Fruit fly (Drosophila melanogaster) whole organism, prepupa: Measurements from ENCODE around the gene CG13679.

ENCODE experiments used
- Blimp-1 ChIP-seq: fragments of 200-800 bp; sonication (Bioruptor generic); optimal IDR thresholded peaks from 3 replicates; lab custom pipeline; 2017; ENCODE audit warnings: missing biosample characterization, missing genetic modification characterization, mild to moderate bottlenecking, moderate library complexity, missing genetic modification reagents
- CG10631 ChIP-seq: fragments of 200-800 bp; sonication (Bioruptor generic); optimal IDR thresholded peaks from 2 replicates; lab custom pipeline; 2016; ENCODE audit warnings: missing biosample characterization, missing genetic modification characterization
- CG10669 ChIP-seq: fragments of 200-800 bp; sonication (Bioruptor generic); optimal IDR thresholded peaks from 3 replicates; lab custom pipeline; 2018; ENCODE audit warnings: missing biosample characterization, mild to moderate bottlenecking, missing genetic modification characterization, moderate library complexity
- CG11294 ChIP-seq: fragments of 200-800 bp; sonication (Bioruptor generic); IDR thresholded peaks from 2 replicates; pipeline ENCODE4 v1.3.6; 2022; ENCODE audit warnings: missing biosample characterization, missing genetic modification characterization
- CG11762 ChIP-seq: fragments of 200-800 bp; sonication (Bioruptor generic); optimal IDR thresholded peaks from 3 replicates; lab custom pipeline; 2016; ENCODE audit warnings: missing biosample characterization, missing genetic modification characterization; ENCODE audit not compliant: insufficient read depth
- CG11902 ChIP-seq: fragments of 200-800 bp; sonication (Bioruptor generic); optimal IDR thresholded peaks from 3 replicates; lab custom pipeline; 2016; ENCODE audit warnings: missing biosample characterization, missing genetic modification characterization
- CG16779 ChIP-seq: fragments of 200-800 bp; sonication (Bioruptor generic); optimal IDR thresholded peaks from 3 replicates; lab custom pipeline; 2017; ENCODE audit warnings: missing biosample characterization, mild to moderate bottlenecking, missing genetic modification characterization
- CG3032 ChIP-seq: fragments of 200-800 bp; optimal IDR thresholded peaks from 2 replicates; lab custom pipeline; 2019; ENCODE audit warnings: missing biosample characterization, mild to moderate bottlenecking, missing genetic modification characterization, moderate library complexity
- CG4318 ChIP-seq: fragments of 200-800 bp; sonication (Bioruptor generic); optimal IDR thresholded peaks from 3 replicates; lab custom pipeline; 2017; ENCODE audit warnings: missing biosample characterization, mild to moderate bottlenecking, missing genetic modification characterization
- CG6163 ChIP-seq: fragments of 200-800 bp; sonication (Bioruptor generic); IDR thresholded peaks from 3 replicates; pipeline ENCODE4 v1.3.6; 2022; ENCODE audit warnings: missing biosample characterization, missing genetic modification characterization
- CG6792 ChIP-seq: fragments of 200-800 bp; sonication (Bioruptor generic); optimal IDR thresholded peaks from 3 replicates; lab custom pipeline; 2016; ENCODE audit warnings: missing biosample characterization, missing genetic modification characterization
- CG6808 ChIP-seq: fragments of 200-800 bp; sonication (Bioruptor generic); optimal IDR thresholded peaks from 3 replicates; lab custom pipeline; 2017; ENCODE audit warnings: missing biosample characterization, missing genetic modification characterization, mild to moderate bottlenecking, moderate library complexity, missing genetic modification reagents
- CG8119 ChIP-seq: fragments of 200-800 bp; sonication (Bioruptor generic); IDR thresholded peaks from 3 replicates; pipeline ENCODE4 v1.3.6; 2022; ENCODE audit warnings: missing biosample characterization, missing genetic modification characterization
- CG8319 ChIP-seq: fragments of 200-800 bp; sonication (Bioruptor generic); optimal IDR thresholded peaks from 3 replicates; lab custom pipeline; 2016; ENCODE audit warnings: missing biosample characterization, missing genetic modification characterization
- CG9139 ChIP-seq: fragments of 200-800 bp; sonication (Bioruptor generic); optimal IDR thresholded peaks from 3 replicates; lab custom pipeline; 2017; ENCODE audit warnings: missing biosample characterization, mild to moderate bottlenecking, missing genetic modification characterization
- Eip93F ChIP-seq: fragments of 200-800 bp; sonication (Bioruptor generic); optimal IDR thresholded peaks from 2 replicates; lab custom pipeline; 2016; ENCODE audit warnings: missing biosample characterization, mild to moderate bottlenecking, missing genetic modification characterization
- Ets21C ChIP-seq: fragments of 200-800 bp; sonication (Bioruptor generic); optimal IDR thresholded peaks from 3 replicates; lab custom pipeline; 2016; ENCODE audit warnings: missing biosample characterization, missing genetic modification characterization
- Hr38 ChIP-seq: sonication (Bioruptor generic); optimal IDR thresholded peaks from 2 replicates; lab custom pipeline; 2016; ENCODE audit warnings: missing biosample characterization, missing genetic modification characterization
- Hr39 ChIP-seq: fragments of 200-800 bp; sonication (Bioruptor generic); optimal IDR thresholded peaks from 2 replicates; lab custom pipeline; 2016; ENCODE audit warnings: missing biosample characterization, missing genetic modification characterization
- Lpt ChIP-seq: fragments of 200-800 bp; sonication (Bioruptor generic); optimal IDR thresholded peaks from 3 replicates; lab custom pipeline; 2016; ENCODE audit warnings: missing biosample characterization, missing genetic modification characterization
- Smox ChIP-seq: fragments of 200-800 bp; sonication (Bioruptor generic); optimal IDR thresholded peaks from 3 replicates; lab custom pipeline; 2016; ENCODE audit warnings: missing biosample characterization, missing genetic modification characterization
- Sox102F ChIP-seq: fragments of 200-800 bp; sonication (Bioruptor generic); optimal IDR thresholded peaks from 2 replicates; lab custom pipeline; 2016; ENCODE audit warnings: missing biosample characterization, mild to moderate bottlenecking, missing genetic modification characterization
- achi ChIP-seq: fragments of 200-800 bp; sonication (Bioruptor generic); optimal IDR thresholded peaks from 3 replicates; lab custom pipeline; 2016; ENCODE audit warnings: missing biosample characterization, missing genetic modification characterization
- acj6 ChIP-seq: fragments of 200-800 bp; sonication (Bioruptor generic); optimal IDR thresholded peaks from 3 replicates; lab custom pipeline; 2016; ENCODE audit warnings: missing biosample characterization, missing genetic modification characterization
- cyc ChIP-seq: fragments of 200-800 bp; sonication (Bioruptor generic); optimal IDR thresholded peaks from 3 replicates; lab custom pipeline; 2016; ENCODE audit warnings: missing biosample characterization, missing genetic modification characterization
- dac ChIP-seq: fragments of 200-800 bp; sonication (Bioruptor generic); optimal IDR thresholded peaks from 2 replicates; lab custom pipeline; 2017; ENCODE audit warnings: missing biosample characterization, mild to moderate bottlenecking, missing genetic modification characterization
- dsx ChIP-seq: fragments of 200-800 bp; optimal IDR thresholded peaks from 3 replicates; lab custom pipeline; 2019; ENCODE audit warnings: missing biosample characterization, mild to moderate bottlenecking, missing genetic modification characterization, moderate library complexity; ENCODE audit not compliant: poor library complexity, severe bottlenecking
- eg ChIP-seq: fragments of 200-800 bp; sonication (Bioruptor generic); IDR thresholded peaks from 3 replicates; pipeline ENCODE4 v1.3.6; 2022; ENCODE audit warnings: missing biosample characterization, missing genetic modification characterization
- esn ChIP-seq: fragments of 200-800 bp; sonication (Bioruptor generic); optimal IDR thresholded peaks from 2 replicates; lab custom pipeline; 2016; ENCODE audit warnings: missing biosample characterization, mild to moderate bottlenecking, missing genetic modification characterization, moderate library complexity
- fkh ChIP-seq: fragments of 200-800 bp; sonication (Bioruptor generic); optimal IDR thresholded peaks from 3 replicates; lab custom pipeline; 2017; ENCODE audit warnings: missing biosample characterization, mild to moderate bottlenecking, missing genetic modification characterization, moderate library complexity
- net ChIP-seq: fragments of 200-800 bp; sonication (Bioruptor generic); optimal IDR thresholded peaks from 3 replicates; lab custom pipeline; 2016; ENCODE audit warnings: missing biosample characterization, missing genetic modification characterization
- pdm3 ChIP-seq: fragments of 200-800 bp; sonication (Bioruptor generic); optimal IDR thresholded peaks from 3 replicates; lab custom pipeline; 2016; ENCODE audit warnings: missing biosample characterization, missing genetic modification characterization
- salr ChIP-seq, 2 experiments: fragments of 200-800 bp; sonication (Bioruptor generic); optimal IDR thresholded peaks; 3 replicates each; lab custom pipeline; 2016 to 2018; ENCODE audit warnings: missing biosample characterization in 2 of 2, missing genetic modification characterization in 2 of 2, mild to moderate bottlenecking in 1 of 2
- spab ChIP-seq: fragments of 200-800 bp; sonication (Bioruptor generic); optimal IDR thresholded peaks from 2 replicates; lab custom pipeline; 2017; ENCODE audit warnings: missing biosample characterization, mild to moderate bottlenecking, missing genetic modification characterization, missing genetic modification reagents
- svp ChIP-seq: fragments of 200-800 bp; sonication (Bioruptor generic); peaks from one replicate; lab custom pipeline; 2016; ENCODE audit warnings: missing biosample characterization, missing genetic modification characterization
- topi ChIP-seq: fragments of 200-800 bp; sonication (Bioruptor generic); optimal IDR thresholded peaks from 3 replicates; lab custom pipeline; 2016; ENCODE audit warnings: missing biosample characterization, missing genetic modification characterization

The CG13679 gene

DNA sequence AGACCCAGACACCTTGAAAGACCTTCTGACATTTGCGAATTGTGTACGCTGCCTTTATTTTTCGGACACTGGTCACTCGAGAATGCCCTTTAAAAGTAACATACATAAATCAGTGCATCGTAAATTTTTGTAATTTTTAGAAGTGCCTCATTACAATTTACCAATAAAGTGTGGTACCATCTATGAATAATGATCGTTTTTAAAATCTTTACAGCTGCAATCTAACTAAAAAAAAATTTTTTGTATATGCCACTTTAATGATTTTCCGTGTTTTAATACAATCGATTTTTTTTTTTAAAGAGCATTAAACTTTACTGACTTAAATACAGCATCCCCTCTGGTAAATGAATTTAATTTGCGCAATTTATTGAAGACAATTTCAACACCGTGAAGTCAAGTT is 45.5 kb upstream of the CG13679 start (continued):
- TF ChIP-seq eg (GFP tag; lab: Robert Waterston, UW) (no peak), net (GFP tag; lab: Kevin White, UChicago) (no peak), topi (GFP tag; lab: Kevin White, UChicago) (peak; percentile 72), Ets21C (peak; percentile 42), CG11902 (GFP tag; lab: Kevin White, UChicago) (peak; percentile 41), CG11294 (GFP tag; lab: Robert Waterston, UW) (no peak), CG16779 (tag; lab: Kevin White, UChicago) (no peak), CG8319 (peak; percentile 17)
- TF ChIP-seq, all 60 proteins: peak for 38

dm6 chr3L:8158715-8159380 is 43.7 kb upstream of the CG13679 start, which contains the start of gene CG42445:
CG42445 (minus strand) TSS chr3L:8158900.
- no peak for TF ChIP-seq spab (GFP tag; lab: Kevin White, UChicago)
- TF ChIP-seq Ets21C, result no peak
- TF ChIP-seq Sox102F (GFP tag; lab: Kevin White, UChicago), result no peak
- no peak for TF ChIP-seq CG11762 (GFP tag; lab: Kevin White, UChicago)
- no peak for TF ChIP-seq net (GFP tag; lab: Kevin White, UChicago)
- TF ChIP-seq CG3032, result no peak
- no peak for TF ChIP-seq CG8119 (GFP tag; lab: Robert Waterston, UW)
- no peak for TF ChIP-seq CG16779 (tag; lab: Kevin White, UChicago)
- TF ChIP-seq pdm3, result no peak
- peak; percentile 42 for TF ChIP-seq fkh (GFP tag; lab: Kevin White, UChicago)
- TF ChIP-seq CG8319, result no peak
- TF ChIP-seq cyc (GFP tag; lab: Kevin White, UChicago), result no peak
- no peak for TF ChIP-seq Eip93F
- TF ChIP-seq CG6163 (GFP tag; lab: Robert Waterston, UW), result no peak
- peak; percentile 80 for TF ChIP-seq achi (GFP tag; lab: Kevin White, UChicago)
- no peak for TF ChIP-seq CG9139 (GFP tag; lab: Kevin White, UChicago)
- TF ChIP-seq Hr39 (GFP tag; lab: Kevin White, UChicago), result no peak
- no peak for TF ChIP-seq CG6808 (GFP tag; lab: Kevin White, UChicago)
- TF ChIP-seq CG10631 (GFP tag; lab: Kevin White, UChicago), result no peak
- peak; percentile 48 for TF ChIP-seq svp (GFP tag; lab: Kevin White, UChicago)
- TF ChIP-seq dsx (GFP tag; lab: Kevin White, UChicago), result no peak

- no peak for TF ChIP-seq CG10669 (GFP tag; lab: Kevin White, UChicago)
- TF ChIP-seq eg (GFP tag; lab: Robert Waterston, UW), result no peak
- no peak for TF ChIP-seq CG8319
- TF ChIP-seq esn (GFP tag; lab: Kevin White, UChicago), result no peak
- TF ChIP-seq CG16779 (tag; lab: Kevin White, UChicago), result no peak
- no peak for TF ChIP-seq Blimp-1 (GFP tag; lab: Kevin White, UChicago)
- no peak for TF ChIP-seq dac
- TF ChIP-seq CG6163 (GFP tag; lab: Robert Waterston, UW), result no peak
- TF ChIP-seq Smox (GFP tag; lab: Kevin White, UChicago), result no peak
- TF ChIP-seq CG4318, result no peak
- no peak for TF ChIP-seq svp (GFP tag; lab: Kevin White, UChicago)
- no peak for TF ChIP-seq fkh (GFP tag; lab: Kevin White, UChicago)
- no peak for TF ChIP-seq CG11294 (GFP tag; lab: Robert Waterston, UW)
These were observed 42.7 kb upstream of the CG13679 start, which contains the start of gene CG43886 for dm6 chr3L:8159724-8160422. CG43886 (minus strand) TSS chr3L:8159774.

DNA sequence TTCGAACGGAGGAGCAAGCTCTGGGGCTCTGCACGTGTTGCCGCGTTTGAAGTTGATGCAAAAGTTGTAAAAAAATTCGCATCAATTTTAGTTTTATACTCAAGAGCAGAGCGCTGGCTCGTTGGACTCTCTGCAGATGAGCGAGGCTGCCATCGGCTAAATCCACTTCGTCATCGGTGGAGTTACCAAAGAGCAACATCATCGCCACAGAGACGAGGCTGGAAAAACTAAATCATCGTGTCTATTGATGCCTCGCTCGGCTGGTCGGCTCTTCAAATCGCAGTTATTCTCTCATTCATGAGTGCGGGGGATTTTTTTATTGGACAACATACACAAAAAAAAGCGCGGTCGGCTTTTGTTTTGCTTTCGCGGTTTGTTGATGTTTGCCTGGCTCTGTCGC is 37.2 kb upstream of the CG13679 start, which contains the start of gene CG13675:
Gene CG13675 (minus strand): TSS at position 83 of the 400 bp plus-strand sequence.
- TF ChIP-seq CG8319 (no peak), salr (GFP tag; optimal IDR thresholded peaks at IDR 0.05; lab: Kevin White, UChicago) (no peak), acj6 (GFP tag; lab: Kevin White, UChicago) (no peak), dsx (GFP tag; lab: Kevin White, UChicago) (no peak), eg (GFP tag; lab: Robert Waterston, UW) (peak; percentile 26; the same call in 1 of the 3 replicates), Blimp-1 (GFP tag; lab: Kevin White, UChicago) (no peak), Hr38 (no peak), Lpt (no peak), CG8119 (GFP tag; lab: Robert Waterston, UW) (0 out of 3 replicates have a peak, but pooled peaks have one; percentile 24), CG6792 (GFP tag; lab: Kevin White, UChicago) (no peak), esn (GFP tag; lab: Kevin White, UChicago) (no peak)
